Fruit fly (Drosophila melanogaster): Measurements from ENCODE around the gene Jon65Aii.

Gene Jon65Aii

dm6 chr3L:6074975-6075692 lies 23.0 kb downstream of the Jon65Aii start, which contains the start of the genes CG13295 and CG6610 (continued):
- TF ChIP-seq GATAe (GFP tag; conservative IDR thresholded peaks at IDR 0.05) (no peak), Doc2 (GFP tag; IDR thresholded peaks at IDR 0.05) (no peak), Opbp (GFP tag; IDR thresholded peaks at IDR 0.05; ENCODE audit: partially characterized antibody) (no peak), Pdp1 (GFP tag; optimal IDR thresholded peaks at IDR 0.05) (peak; percentile 55 to 88), CG13424 (tag; optimal IDR thresholded peaks at IDR 0.05) (peak; percentile 73), wor (GFP tag; IDR thresholded peaks at IDR 0.05) (no peak), CG6854 (GFP tag; optimal IDR thresholded peaks at IDR 0.05) (no peak), Myb (GFP tag; optimal IDR thresholded peaks at IDR 0.05) (no peak), h (optimal IDR thresholded peaks at IDR 0.05) (no peak), otp (GFP tag; IDR thresholded peaks at IDR 0.05) (no peak), z (GFP tag; IDR thresholded peaks at IDR 0.05) (no peak), CG6813 (GFP tag; optimal IDR thresholded peaks at IDR 0.05) (no peak), fd64A (GFP tag; optimal IDR thresholded peaks at IDR 0.05) (no peak), Mad (GFP tag; optimal IDR thresholded peaks at IDR 0.05) (peak; percentile 26), HLHmδ (GFP tag; optimal IDR thresholded peaks at IDR 0.05) (no peak), CG18764 (GFP tag; optimal IDR thresholded peaks at IDR 0.05) (no peak), tna (GFP tag; IDR thresholded peaks at IDR 0.05; ENCODE audit: partially characterized antibody) (no peak), lab (GFP tag; optimal IDR thresholded peaks at IDR 0.05) (peak; percentile 61), CG5953 (GFP tag; IDR thresholded peaks at IDR 0.05) (no peak), rib (GFP tag; IDR thresholded peaks at IDR 0.05) (no peak), Lim3 (GFP tag; IDR thresholded peaks at IDR 0.05) (no peak), CG14014 (GFP tag; IDR thresholded peaks at IDR 0.05) (0 out of 2 replicates have a peak, but pooled peaks have one; percentile 44), CG2129 (GFP tag; IDR thresholded peaks at IDR 0.05; ENCODE audit: partially characterized antibody) (no peak), CG6175 (GFP tag; IDR thresholded peaks at IDR 0.05) (no peak), HHEX (GFP tag; optimal IDR thresholded peaks at IDR 0.05) (no peak), nerfin-1 (tag; optimal IDR thresholded peaks at IDR 0.05) (peak; percentile 61), CG3726 (GFP tag; IDR thresholded peaks at IDR 0.05) (no peak), Awh (GFP tag; IDR thresholded peaks at IDR 0.05) (no peak), CG9437 (GFP tag; optimal IDR thresholded peaks at IDR 0.05) (peak; percentile 22), run (tag; optimal IDR thresholded peaks at IDR 0.05) (no peak), Eip74EF (GFP tag; optimal IDR thresholded peaks at IDR 0.05) (peak in 1 of 2 experiments; percentile 84), hth (optimal IDR thresholded peaks at IDR 0.05) (no peak), CG2120 (GFP tag; optimal IDR thresholded peaks at IDR 0.05) (peak; percentile 76), Lpt (GFP tag; optimal IDR thresholded peaks at IDR 0.05) (no peak), vfl (GFP tag; optimal IDR thresholded peaks at IDR 0.05) (no peak), Ssrp (tag; optimal IDR thresholded peaks at IDR 0.05) (peak; percentile 38), trh (GFP tag; optimal IDR thresholded peaks at IDR 0.05) (no peak), Abd-B (GFP tag; optimal IDR thresholded peaks at IDR 0.05) (peak; percentile 50), ind (GFP tag; optimal IDR thresholded peaks at IDR 0.05) (peak; percentile 35), CG2712 (tag; optimal IDR thresholded peaks at IDR 0.05) (peak; percentile 66), Med (GFP tag) (peak; percentile 86), CTCF (GFP tag; optimal IDR thresholded peaks at IDR 0.05) (no peak), Fer1 (GFP tag; optimal IDR thresholded peaks at IDR 0.05) (peak; percentile 37), hbn (GFP tag; IDR thresholded peaks at IDR 0.05; ENCODE audit: partially characterized antibody) (no peak), Ets97D (GFP tag; optimal IDR thresholded peaks at IDR 0.05) (peak; percentile 0), CG18476 (GFP tag; optimal IDR thresholded peaks at IDR 0.05) (no peak), MESR4 (GFP tag; optimal IDR thresholded peaks at IDR 0.05) (peak; percentile 79), CG4730 (GFP tag; IDR thresholded peaks at IDR 0.05) (0 out of 2 replicates have a peak, but pooled peaks have one; percentile 28), CG10431 (GFP tag; optimal IDR thresholded peaks at IDR 0.05) (peak; percentile 97), org-1 (GFP tag; optimal IDR thresholded peaks at IDR 0.05) (no peak), zen (tag; optimal IDR thresholded peaks at IDR 0.05) (peak; percentile 59)

Data from whole organism, embryonic.